Fruit fly (Drosophila melanogaster) whole organism, embryonic: Measurements from ENCODE around the gene CG6000.

ENCODE experiments used
- Ada2b ChIP-seq: fragments of 200-800 bp; sonication (Bioruptor generic); IDR thresholded peaks from 2 replicates; pipeline ENCODE4 v1.3.6; 2022; ENCODE audit warnings: missing biosample characterization, missing genetic modification characterization
- Atf-2 ChIP-seq: fragments of 200-800 bp; sonication (Bioruptor generic); optimal IDR thresholded peaks from 2 replicates; lab custom pipeline; 2016; ENCODE audit warnings: missing biosample characterization, missing genetic modification characterization
- CG10543 ChIP-seq: fragments of 200-800 bp; sonication (Bioruptor generic); optimal IDR thresholded peaks from 3 replicates; lab custom pipeline; 2017; ENCODE audit warnings: missing biosample characterization, mild to moderate bottlenecking, missing genetic modification characterization, moderate library complexity
- CG11093 ChIP-seq: fragments of 200-800 bp; sonication (Bioruptor generic); IDR thresholded peaks from 3 replicates; pipeline ENCODE4 v1.3.6; 2022; ENCODE audit warnings: missing biosample characterization, missing genetic modification characterization
- CG11696 ChIP-seq: fragments of 200-800 bp; sonication (Bioruptor generic); IDR thresholded peaks from 2 replicates; pipeline ENCODE4 v1.3.6; 2022; ENCODE audit warnings: missing biosample characterization, missing genetic modification characterization
- CG12071 ChIP-seq: fragments of 200-800 bp; sonication (Bioruptor generic); optimal IDR thresholded peaks from 3 replicates; lab custom pipeline; 2018; ENCODE audit warnings: missing biosample characterization, mild to moderate bottlenecking, missing genetic modification characterization
- CG13123 ChIP-seq: fragments of 200-800 bp; sonication (Bioruptor generic); optimal IDR thresholded peaks from 2 replicates; lab custom pipeline; 2016; ENCODE audit warnings: missing biosample characterization, missing genetic modification characterization
- CG13296 ChIP-seq: fragments of 200-800 bp; sonication (Bioruptor generic); optimal IDR thresholded peaks from 3 replicates; lab custom pipeline; 2018; ENCODE audit warnings: missing biosample characterization, mild to moderate bottlenecking, missing genetic modification characterization
- CG14014 ChIP-seq: fragments of 200-800 bp; sonication (Bioruptor generic); IDR thresholded peaks from 2 replicates; pipeline ENCODE4 v1.3.6; 2022; ENCODE audit warnings: missing biosample characterization, missing genetic modification characterization
- CG16813 ChIP-seq: fragments of 200-800 bp; sonication (Bioruptor generic); IDR thresholded peaks from 3 replicates; pipeline ENCODE4 v1.3.6; 2022; ENCODE audit warnings: missing biosample characterization, missing genetic modification characterization; ENCODE audit not compliant: partially characterized antibody
- CG2116 ChIP-seq: fragments of 200-800 bp; sonication (Bioruptor generic); optimal IDR thresholded peaks from 3 replicates; lab custom pipeline; 2018; ENCODE audit warnings: missing biosample characterization, mild to moderate bottlenecking, missing genetic modification characterization
- CG2712 ChIP-seq: fragments of 200-800 bp; optimal IDR thresholded peaks from 3 replicates; lab custom pipeline; 2019; ENCODE audit warnings: missing biosample characterization, mild to moderate bottlenecking, missing genetic modification characterization, moderate library complexity
- CG34224 ChIP-seq: fragments of 200-800 bp; sonication (Bioruptor generic); IDR thresholded peaks from 3 replicates; pipeline ENCODE4 v1.3.6; 2022; ENCODE audit warnings: missing biosample characterization, missing genetic modification characterization; ENCODE audit not compliant: partially characterized antibody
- CG3726 ChIP-seq: fragments of 200-800 bp; sonication (Bioruptor generic); IDR thresholded peaks from 3 replicates; pipeline ENCODE4, ENCODE4 v1.3.6; 2022; ENCODE audit warnings: missing biosample characterization, missing genetic modification characterization
- CG4424 ChIP-seq: fragments of 200-800 bp; sonication (Bioruptor generic); optimal IDR thresholded peaks from 3 replicates; lab custom pipeline; 2016; ENCODE audit warnings: missing biosample characterization, missing genetic modification characterization
- CG6175 ChIP-seq: fragments of 200-800 bp; sonication (Bioruptor generic); IDR thresholded peaks from 3 replicates; pipeline ENCODE4 v1.3.6; 2022; ENCODE audit warnings: missing biosample characterization, missing genetic modification characterization
- CG7963 ChIP-seq: fragments of 200-800 bp; sonication (Bioruptor generic); IDR thresholded peaks from 3 replicates; pipeline ENCODE4 v1.3.6; 2022; ENCODE audit warnings: missing biosample characterization, missing genetic modification characterization; ENCODE audit not compliant: partially characterized antibody
- CG8924 ChIP-seq: fragments of 200-800 bp; optimal IDR thresholded peaks from 3 replicates; lab custom pipeline; 2019; ENCODE audit warnings: missing biosample characterization, mild to moderate bottlenecking, missing genetic modification characterization, moderate library complexity
- CG9437 ChIP-seq: fragments of 200-800 bp; sonication (Bioruptor generic); optimal IDR thresholded peaks from 2 replicates; lab custom pipeline; 2018; ENCODE audit warnings: missing biosample characterization, mild to moderate bottlenecking, missing genetic modification characterization
- CG9932 ChIP-seq: fragments of 200-800 bp; sonication (Bioruptor generic); IDR thresholded peaks from 2 replicates; pipeline ENCODE4 v1.3.6; 2022; ENCODE audit warnings: missing biosample characterization, missing genetic modification characterization
- CHES-1-like ChIP-seq: fragments of 200-800 bp; sonication (Bioruptor generic); optimal IDR thresholded peaks from 2 replicates; lab custom pipeline; 2016; ENCODE audit warnings: missing biosample characterization, missing genetic modification characterization
- Chrac-16 ChIP-seq: fragments of 200-800 bp; sonication (Bioruptor generic); optimal IDR thresholded peaks from 3 replicates; lab custom pipeline; 2016; ENCODE audit warnings: missing biosample characterization, missing genetic modification characterization
- D19A ChIP-seq: fragments of 200-800 bp; optimal IDR thresholded peaks from 3 replicates; lab custom pipeline; 2019; ENCODE audit warnings: missing biosample characterization, mild to moderate bottlenecking, missing genetic modification characterization, moderate library complexity
- Dref ChIP-seq: fragments of 200-800 bp; sonication (Bioruptor generic); IDR thresholded peaks from 2 replicates; pipeline ENCODE4 v1.3.6; 2022; ENCODE audit warnings: missing biosample characterization, missing genetic modification characterization
- GATAe ChIP-seq: fragments of 200-800 bp; sonication (Bioruptor generic); conservative IDR thresholded peaks from 2 replicates; pipeline ENCODE4 v1.3.6; 2022; ENCODE audit warnings: missing biosample characterization, missing genetic modification characterization
- NFAT ChIP-seq: fragments of 200-800 bp; sonication (Bioruptor generic); IDR thresholded peaks from 2 replicates; pipeline ENCODE4 v1.3.6; 2022; ENCODE audit warnings: missing biosample characterization, missing genetic modification characterization
- Rfx ChIP-seq: fragments of 200-800 bp; sonication (Bioruptor generic); IDR thresholded peaks from 2 replicates; pipeline ENCODE4 v1.3.6; 2022; ENCODE audit warnings: missing biosample characterization, missing genetic modification characterization
- Taf1 ChIP-seq: fragments of 200-800 bp; sonication (Bioruptor generic); IDR thresholded peaks from 2 replicates; pipeline ENCODE4 v1.3.6; 2022; ENCODE audit warnings: missing biosample characterization, missing genetic modification characterization
- ac ChIP-seq: fragments of 200-800 bp; sonication (Bioruptor generic); optimal IDR thresholded peaks from 3 replicates; lab custom pipeline; 2017; ENCODE audit warnings: missing biosample characterization, mild to moderate bottlenecking, missing genetic modification characterization
- ash1 ChIP-seq: fragments of 200-800 bp; sonication (Bioruptor generic); optimal IDR thresholded peaks from 2 replicates; lab custom pipeline; 2018; ENCODE audit warnings: missing biosample characterization, mild to moderate bottlenecking, missing genetic modification characterization
- az2 ChIP-seq: fragments of 200-800 bp; sonication (Bioruptor generic); optimal IDR thresholded peaks from 3 replicates; lab custom pipeline; 2016; ENCODE audit warnings: missing biosample characterization, missing genetic modification characterization
- bcd ChIP-seq: fragments of 200-800 bp; sonication (Bioruptor generic); optimal IDR thresholded peaks from 2 replicates; lab custom pipeline; 2017; ENCODE audit warnings: missing biosample characterization, mild to moderate bottlenecking, missing genetic modification characterization
- cas ChIP-seq: fragments of 200-800 bp; sonication (Bioruptor generic); IDR thresholded peaks from 2 replicates; pipeline ENCODE4 v1.3.6; 2022; ENCODE audit warnings: missing biosample characterization, missing genetic modification characterization
- chn ChIP-seq: fragments of 200-800 bp; sonication (Bioruptor generic); optimal IDR thresholded peaks from 2 replicates; lab custom pipeline; 2016; ENCODE audit warnings: missing biosample characterization, missing genetic modification characterization
- crp ChIP-seq, 2 experiments: fragments of 200-800 bp; sonication (Bioruptor generic); optimal IDR thresholded peaks; 2 replicates in 1 of 2; 3 replicates in 1 of 2; lab custom pipeline; 2017; ENCODE audit warnings: missing biosample characterization in 2 of 2, missing genetic modification characterization in 2 of 2, mild to moderate bottlenecking in 1 of 2, moderate library complexity in 1 of 2
- dati ChIP-seq: fragments of 200-800 bp; sonication (Bioruptor generic); IDR thresholded peaks from 2 replicates; pipeline ENCODE4 v1.3.6; 2022; ENCODE audit warnings: missing biosample characterization, missing genetic modification characterization
- disco-r ChIP-seq: fragments of 200-800 bp; sonication (Bioruptor generic); optimal IDR thresholded peaks from 2 replicates; lab custom pipeline; 2016; ENCODE audit warnings: missing biosample characterization, missing genetic modification characterization
- fd96Cb ChIP-seq: fragments of 200-800 bp; sonication (Bioruptor generic); optimal IDR thresholded peaks from 2 replicates; lab custom pipeline; 2018; ENCODE audit warnings: missing biosample characterization, mild to moderate bottlenecking, missing genetic modification characterization, moderate library complexity
- fru ChIP-seq: fragments of >200 bp; optimal IDR thresholded peaks from 2 replicates; lab custom pipeline; 2017
- inv ChIP-seq: fragments of 200-800 bp; sonication (Bioruptor generic); IDR thresholded peaks from 2 replicates; pipeline ENCODE4 v1.3.6; 2022; ENCODE audit warnings: missing biosample characterization, missing genetic modification characterization; ENCODE audit not compliant: partially characterized antibody
- nmo ChIP-seq: fragments of 200-800 bp; sonication (Bioruptor generic); optimal IDR thresholded peaks from 2 replicates; lab custom pipeline; 2018; ENCODE audit warnings: missing biosample characterization, mild to moderate bottlenecking, missing genetic modification characterization, moderate library complexity
- pho ChIP-seq: fragments of 200-800 bp; sonication (Bioruptor generic); optimal IDR thresholded peaks from 2 replicates; lab custom pipeline; 2016; ENCODE audit warnings: missing biosample characterization, missing genetic modification characterization
- pita ChIP-seq: fragments of 200-800 bp; sonication (Bioruptor generic); optimal IDR thresholded peaks from 2 replicates; lab custom pipeline; 2017; ENCODE audit warnings: missing biosample characterization, mild to moderate bottlenecking, missing genetic modification characterization
- ro ChIP-seq: fragments of 200-800 bp; sonication (Bioruptor generic); IDR thresholded peaks from 2 replicates; pipeline ENCODE4 v1.3.6; 2022; ENCODE audit warnings: missing biosample characterization, missing genetic modification characterization
- sens-2 ChIP-seq: fragments of 200-800 bp; sonication (Bioruptor generic); IDR thresholded peaks from 2 replicates; pipeline ENCODE4 v1.3.6; 2022; ENCODE audit warnings: missing biosample characterization, missing genetic modification characterization
- tgo ChIP-seq: fragments of 200-800 bp; sonication (Bioruptor generic); IDR thresholded peaks from 3 replicates; pipeline ENCODE4 v1.3.6; 2022; ENCODE audit warnings: missing biosample characterization, missing genetic modification characterization
- tin ChIP-seq: fragments of 200-800 bp; sonication (Bioruptor generic); optimal IDR thresholded peaks from 3 replicates; lab custom pipeline; 2016; ENCODE audit warnings: missing biosample characterization, missing genetic modification characterization
- twi ChIP-seq: fragments of 200-800 bp; optimal IDR thresholded peaks from 2 replicates; lab custom pipeline; 2019; ENCODE audit warnings: missing biosample characterization, mild to moderate bottlenecking, missing genetic modification characterization, moderate library complexity
- unpg ChIP-seq: fragments of 200-800 bp; sonication (Bioruptor generic); optimal IDR thresholded peaks from 3 replicates; lab custom pipeline; 2018; ENCODE audit warnings: missing biosample characterization, mild to moderate bottlenecking, missing genetic modification characterization, moderate library complexity
- zen2 ChIP-seq: fragments of 200-800 bp; sonication (Bioruptor generic); IDR thresholded peaks from 3 replicates; pipeline ENCODE4 v1.3.6; 2022; ENCODE audit warnings: missing biosample characterization, missing genetic modification characterization; ENCODE audit not compliant: partially characterized antibody
- zfh2 ChIP-seq: fragments of 200-800 bp; sonication (Bioruptor generic); optimal IDR thresholded peaks from 2 replicates; lab custom pipeline; 2016; ENCODE audit warnings: missing biosample characterization, missing genetic modification characterization

The CG6000 gene

DNA sequence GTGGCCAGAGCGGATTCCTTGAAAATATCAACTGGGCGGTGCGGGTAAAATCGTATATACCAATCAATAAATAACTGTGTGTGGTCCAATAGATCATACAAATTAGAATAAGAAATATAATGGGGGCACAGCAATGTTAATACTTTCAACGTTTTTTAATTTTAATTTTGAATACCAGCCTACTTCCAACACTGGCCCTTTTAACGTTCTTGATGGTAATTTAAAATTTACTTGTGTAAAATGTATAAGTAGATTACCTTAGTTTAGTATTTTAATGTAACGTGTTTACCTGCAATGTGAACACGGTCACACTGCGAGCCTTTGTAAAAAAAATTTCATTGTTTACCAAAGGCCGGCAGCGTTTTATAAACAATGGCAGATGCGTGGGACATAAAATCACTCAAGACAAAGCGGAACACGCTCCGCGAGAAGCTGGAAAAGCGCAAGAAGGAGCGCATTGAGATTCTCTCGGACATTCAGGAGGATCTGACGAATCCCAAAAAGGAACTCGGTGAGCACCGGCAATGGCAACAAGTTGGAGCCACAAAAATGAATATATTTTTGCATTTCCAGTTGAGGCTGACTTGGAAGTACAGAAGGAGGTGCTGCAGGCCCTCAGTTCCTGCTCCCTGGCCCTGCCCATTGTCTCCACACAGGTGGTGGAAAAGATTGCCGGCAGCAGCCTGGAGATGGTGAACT, 22.2 kb upstream of the CG6000 start, which contains the start of the genes KrT95D and Mettl3 (continued):
- TF ChIP-seq CG7963 (GFP tag; lab: Robert Waterston, UW) = no peak
- no peak for TF ChIP-seq D19A (tag; lab: Kevin White, UChicago)
- TF ChIP-seq sens-2 (GFP tag; lab: Robert Waterston, UW) = no peak
- no peak for TF ChIP-seq az2 (GFP tag; lab: Kevin White, UChicago)
- no peak for TF ChIP-seq dati
- no peak for TF ChIP-seq unpg
- peak; percentile 37 for TF ChIP-seq CG8924 (tag; lab: Kevin White, UChicago)
- no peak for TF ChIP-seq CG11093 (GFP tag; lab: Robert Waterston, UW)
- TF ChIP-seq inv (GFP tag; lab: Robert Waterston, UW) = no peak
- TF ChIP-seq tgo (GFP tag; lab: Robert Waterston, UW) = no peak
- TF ChIP-seq Chrac-16 (GFP tag; lab: Kevin White, UChicago) = no peak
- TF ChIP-seq Taf1 (GFP tag; lab: Robert Waterston, UW) = no peak
- no peak for TF ChIP-seq fd96Cb
- TF ChIP-seq Dref (GFP tag; lab: Robert Waterston, UW) = no peak
- TF ChIP-seq ash1 (GFP tag; lab: Kevin White, UChicago) = no peak
- no peak for TF ChIP-seq zen2
- TF ChIP-seq chn = no peak
- no peak for TF ChIP-seq ac
- TF ChIP-seq nmo = peak; percentile 60
- TF ChIP-seq ro = no peak
- no peak for TF ChIP-seq CG9437 (GFP tag; lab: Kevin White, UChicago)
- TF ChIP-seq crp (GFP tag; optimal IDR thresholded peaks at IDR 0.05; lab: Kevin White, UChicago) = no peak
- TF ChIP-seq CG4424 (GFP tag; lab: Kevin White, UChicago) = peak; percentile 25
- no peak for TF ChIP-seq CG11696 (GFP tag; lab: Robert Waterston, UW)
- TF ChIP-seq CG12071 (GFP tag; lab: Kevin White, UChicago) = no peak
- TF ChIP-seq CG16813 (GFP tag; lab: Robert Waterston, UW) = peak; percentile 24; the same call in 2 of the 3 replicates
- TF ChIP-seq CG2116 (GFP tag; lab: Kevin White, UChicago) = peak; percentile 62
- no peak for TF ChIP-seq twi
- TF ChIP-seq bcd (GFP tag; lab: Kevin White, UChicago) = peak; percentile 2
- no peak for TF ChIP-seq CG9932
- TF ChIP-seq tin (GFP tag; lab: Kevin White, UChicago) = no peak
- TF ChIP-seq CG34224 = peak; percentile 30; the same call in 1 of the 3 replicates
- TF ChIP-seq disco-r = no peak
- peak; percentile 37 for TF ChIP-seq CG2712 (tag; lab: Kevin White, UChicago)
- TF ChIP-seq Atf-2 (GFP tag; lab: Kevin White, UChicago) = no peak
- peak; percentile 65 for TF ChIP-seq CHES-1-like (GFP tag; lab: Kevin White, UChicago)
- TF ChIP-seq pho = peak; percentile 14
- TF ChIP-seq zfh2 (GFP tag; lab: Kevin White, UChicago) = no peak
- no peak for TF ChIP-seq fru (lab: Kevin White, UChicago)
- no peak for TF ChIP-seq GATAe (GFP tag; lab: Robert Waterston, UW)
- no peak for TF ChIP-seq CG14014 (GFP tag; lab: Robert Waterston, UW)
- no peak for TF ChIP-seq CG6175 (GFP tag; lab: Robert Waterston, UW)
- TF ChIP-seq Ada2b (GFP tag; lab: Robert Waterston, UW) = no peak
- TF ChIP-seq CG3726 = no peak
- peak; percentile 8 for TF ChIP-seq Rfx (GFP tag; lab: Robert Waterston, UW)
- TF ChIP-seq pita (GFP tag; lab: Kevin White, UChicago) = no peak
- no peak for TF ChIP-seq NFAT (GFP tag; lab: Robert Waterston, UW)
- TF ChIP-seq CG13123 (GFP tag; lab: Kevin White, UChicago) = no peak
- TF ChIP-seq cas (GFP tag; lab: Robert Waterston, UW) = no peak
- no peak for TF ChIP-seq CG13296 (GFP tag; lab: Kevin White, UChicago)
- TF ChIP-seq CG10543 (GFP tag; lab: Kevin White, UChicago) = peak; percentile 12
